Worm (Caenorhabditis elegans) whole organism, L1 larva: ENCODE data around the gene F58E6.5.

ENCODE experiments used
- aha-1 ChIP-seq: fragments of 150-350 bp; optimal IDR thresholded peaks from 2 replicates; lab custom pipeline; 2014; ENCODE audit warnings: missing biosample characterization, missing genetic modification characterization
- alr-1 ChIP-seq: fragments of 200-800 bp; sonication (Bioruptor generic); optimal IDR thresholded peaks from 2 replicates; lab custom pipeline; 2018; ENCODE audit warnings: borderline replicate concordance, mild to moderate bottlenecking, missing genetic modification characterization, missing compliant biosample characterization
- nhr-12 ChIP-seq: sonication (generic microtip); optimal IDR thresholded peaks from 2 replicates; lab custom pipeline; 2017; ENCODE audit warnings: missing biosample characterization, missing genetic modification characterization
- nhr-85 ChIP-seq: sonication (generic microtip); peaks from one replicate; lab custom pipeline; 2016; ENCODE audit warnings: missing genetic modification characterization, inconsistent platforms, missing compliant biosample characterization
- snpc-4 ChIP-seq: fragments of 150-350 bp; optimal IDR thresholded peaks from 2 replicates; lab custom pipeline; 2014; ENCODE audit warnings: missing biosample characterization, missing genetic modification characterization

- TF ChIP-seq aha-1 (tag; lab: Kevin White, UChicago), result no peak
- TF ChIP-seq nhr-12, result no peak
- no peak for TF ChIP-seq snpc-4
- TF ChIP-seq nhr-85 (tag; lab: Kevin White, UChicago), result no peak
- no peak for TF ChIP-seq alr-1 (tag; lab: Kevin White, UChicago)
Observed at ce11 chrV:9731852-9732251, 22.5 kb downstream of the F58E6.5 start.
